Worm (Caenorhabditis elegans): ENCODE measurements around the gene ampd-1.

- TF ChIP-seq flt-1 (GFP tag; IDR thresholded peaks at IDR 0.05) (peak; percentile 49; the same call in 1 of the 2 replicates), ztf-23 (GFP tag; IDR thresholded peaks at IDR 0.05) (no peak), tab-1 (GFP tag; IDR thresholded peaks at IDR 0.05) (no peak), cog-1 (tag; optimal IDR thresholded peaks at IDR 0.05) (no peak), klf-2 (GFP tag; conservative IDR thresholded peaks at IDR 0.05) (no peak), med-1 (GFP tag; optimal IDR thresholded peaks at IDR 0.05; ENCODE audit: insufficient read depth) (no peak), ref-1 (GFP tag; conservative IDR thresholded peaks at IDR 0.05) (no peak), T22C8.4 (GFP tag; IDR thresholded peaks at IDR 0.05) (0 out of 2 replicates have a peak, but pooled peaks have one; percentile 34)
Observed at ce11 chrII:5231111-5231510, 28.0 kb downstream of the ampd-1 start, which contains the start of gene EGAP2.1.

Data from whole organism, midembryonic.